Fruit fly (Drosophila melanogaster): ENCODE results near the gene CG31076.

- TF ChIP-seq psq (optimal IDR thresholded peaks at IDR 0.05) (no peak), usp (GFP tag; optimal IDR thresholded peaks at IDR 0.05) (no peak), Dll (optimal IDR thresholded peaks at IDR 0.05) (no peak), CG8478 (optimal IDR thresholded peaks at IDR 0.05) (no peak), pan (optimal IDR thresholded peaks at IDR 0.05) (no peak), EcR (GFP tag; optimal IDR thresholded peaks at IDR 0.05) (no peak)
These were observed 32.5 kb downstream of the CG31076 start for dm6 chr3R:26957132-26957531.

All from whole organism.